Worm (Caenorhabditis elegans): ENCODE data around the gene F18F11.4.

ce11 chrIV:295734-296201 is 34.9 kb upstream of the F18F11.4 start:
- TF ChIP-seq him-1 (tag; optimal IDR thresholded peaks at IDR 0.05) = no peak
- no peak for TF ChIP-seq dao-5 (tag; optimal IDR thresholded peaks at IDR 0.05)
- no peak for TF ChIP-seq W03F9.2 (tag; optimal IDR thresholded peaks at IDR 0.05)

All from whole organism, L4/young adult.